Fruit fly (Drosophila melanogaster): ENCODE data around the gene CG2209.

The CG2209 gene

dm6 chrX:13023777-13024176, 1.8 kb downstream of the CG2209 start (continued):
- TF ChIP-seq CG7372 (GFP tag; IDR thresholded peaks at IDR 0.05) (no peak), CG8478 (optimal IDR thresholded peaks at IDR 0.05) (no peak), CG11247 (GFP tag; IDR thresholded peaks at IDR 0.05) (no peak), prd (optimal IDR thresholded peaks at IDR 0.05) (no peak), prd (GFP tag; IDR thresholded peaks at IDR 0.05) (peak; percentile 20; the same call in 1 of the 3 replicates), fu2 (GFP tag; optimal IDR thresholded peaks at IDR 0.05) (no peak), maf-S (GFP tag; optimal IDR thresholded peaks at IDR 0.05) (no peak), Nf-YA (GFP tag; IDR thresholded peaks at IDR 0.05) (no peak), salm (tag; optimal IDR thresholded peaks at IDR 0.05) (no peak), CG42726 (GFP tag; IDR thresholded peaks at IDR 0.05; ENCODE audit: partially characterized antibody) (no peak), Scr (GFP tag; IDR thresholded peaks at IDR 0.05; ENCODE audit: partially characterized antibody) (no peak), croc (GFP tag; conservative IDR thresholded peaks at IDR 0.05) (no peak), CG17802 (tag; optimal IDR thresholded peaks at IDR 0.05) (no peak), Dek (tag; optimal IDR thresholded peaks at IDR 0.05) (no peak), GATAe (GFP tag; conservative IDR thresholded peaks at IDR 0.05) (no peak), Mrtf (GFP tag; IDR thresholded peaks at IDR 0.05) (no peak), Antp (GFP tag; optimal IDR thresholded peaks at IDR 0.05) (no peak), run (tag; optimal IDR thresholded peaks at IDR 0.05) (no peak), CG12942 (GFP tag; optimal IDR thresholded peaks at IDR 0.05) (no peak), CG10147 (GFP tag; optimal IDR thresholded peaks at IDR 0.05) (no peak), CG15269 (tag; optimal IDR thresholded peaks at IDR 0.05) (peak; percentile 27), CG31365 (tag; optimal IDR thresholded peaks at IDR 0.05) (no peak), CG9215 (GFP tag; IDR thresholded peaks at IDR 0.05) (no peak), pnt (GFP tag; optimal IDR thresholded peaks at IDR 0.05) (no peak), CG4282 (GFP tag; optimal IDR thresholded peaks at IDR 0.05) (no peak), CG4617 (GFP tag; optimal IDR thresholded peaks at IDR 0.05; ENCODE audit: borderline replicate concordance) (no peak), H2.0 (GFP tag; IDR thresholded peaks at IDR 0.05) (no peak), nerfin-1 (tag; optimal IDR thresholded peaks at IDR 0.05) (no peak), CG9876 (GFP tag; optimal IDR thresholded peaks at IDR 0.05) (no peak), CG10543 (GFP tag; optimal IDR thresholded peaks at IDR 0.05) (no peak), Dll (GFP tag; IDR thresholded peaks at IDR 0.05; ENCODE audit: partially characterized antibody) (no peak), tin (GFP tag; optimal IDR thresholded peaks at IDR 0.05) (no peak), Doc3 (GFP tag; IDR thresholded peaks at IDR 0.05; ENCODE audit: partially characterized antibody) (no peak), bowl (GFP tag; IDR thresholded peaks at IDR 0.05) (no peak), chif (GFP tag; optimal IDR thresholded peaks at IDR 0.05) (no peak), CG31441 (GFP tag; IDR thresholded peaks at IDR 0.05) (0 out of 2 replicates have a peak, but pooled peaks have one; percentile 14), CG1529 (GFP tag; optimal IDR thresholded peaks at IDR 0.05) (no peak), CG16779 (GFP tag; IDR thresholded peaks at IDR 0.05) (no peak), HHEX (GFP tag; optimal IDR thresholded peaks at IDR 0.05) (peak; percentile 24), Ets65A (GFP tag) (no peak), CG4360 (GFP tag; IDR thresholded peaks at IDR 0.05) (no peak), mam (GFP tag; optimal IDR thresholded peaks at IDR 0.05) (peak; percentile 21), bab2 (GFP tag; optimal IDR thresholded peaks at IDR 0.05) (no peak), Bteb2 (GFP tag; optimal IDR thresholded peaks at IDR 0.05) (no peak), CG6175 (GFP tag; IDR thresholded peaks at IDR 0.05) (no peak), fd3F (GFP tag; optimal IDR thresholded peaks at IDR 0.05) (no peak), pita (GFP tag; optimal IDR thresholded peaks at IDR 0.05) (no peak), amos (GFP tag; IDR thresholded peaks at IDR 0.05; ENCODE audit: partially characterized antibody) (no peak), nau (GFP tag; optimal IDR thresholded peaks at IDR 0.05) (no peak), row (GFP tag; IDR thresholded peaks at IDR 0.05) (peak; percentile 60), kay (GFP tag; optimal IDR thresholded peaks at IDR 0.05) (no peak), Drgx (GFP tag; IDR thresholded peaks at IDR 0.05) (no peak), CG9817 (tag; optimal IDR thresholded peaks at IDR 0.05) (peak; percentile 13)

All from whole organism, embryonic.